Worm (Caenorhabditis elegans): ENCODE data around the gene col-19.
"Not testable (repeated sequence)": the region's sequence is repeated elsewhere in the genome, so short reads cannot be mapped to it uniquely, and the experiment has no call there.

Gene col-19

ce11 chrX:440420-440819 is 18.9 kb downstream of the col-19 start (continued):
- TF ChIP-seq ceh-82 (tag; optimal IDR thresholded peaks at IDR 0.05) (no peak), hlh-30 (tag; optimal IDR thresholded peaks at IDR 0.05; ENCODE audit: insufficient read depth) (peak; percentile 82), php-3 (GFP tag; IDR thresholded peaks at IDR 0.05) (peak; percentile 59; the same call in 1 of the 2 replicates), zfp-2 (tag; optimal IDR thresholded peaks at IDR 0.05) (no peak), F26F4.8 (GFP tag; conservative IDR thresholded peaks at IDR 0.05) (no peak), madf-9 (GFP tag; conservative IDR thresholded peaks at IDR 0.05) (no peak), nhr-10 (tag; optimal IDR thresholded peaks at IDR 0.05) (peak; percentile 76)

ce11 chrX:443433-443832 is 21.9 kb downstream of the col-19 start:
- TF ChIP-seq mdt-29 (GFP tag; IDR thresholded peaks at IDR 0.05) (peak; percentile 30; the same call in 1 of the 2 replicates), pha-4 (GFP tag; IDR thresholded peaks at IDR 0.05) (0 out of 2 replicates have a peak, but pooled peaks have one; percentile 21), lin-38 (GFP tag; IDR thresholded peaks at IDR 0.05) (0 out of 2 replicates have a peak, but pooled peaks have one; percentile 8), snpc-1.2 (GFP tag; IDR thresholded peaks at IDR 0.05) (0 out of 2 replicates have a peak, but pooled peaks have one; percentile 34)
- TF ChIP-seq pha-4 (tag; optimal IDR thresholded peaks at IDR 0.05) = not testable (repeated sequence)

ce11 chrX:449820-450219 is 28.3 kb downstream of the col-19 start, which contains the start of gene F52D1.2:
Gene F52D1.2 (minus strand): TSS chrX:450212.
- peak; percentile 13 for TF ChIP-seq hlh-11 (tag; optimal IDR thresholded peaks at IDR 0.05)
- TF ChIP-seq nhr-28 (tag; optimal IDR thresholded peaks at IDR 0.05) = peak; percentile 70
- TF ChIP-seq D1046.2 (GFP tag; IDR thresholded peaks at IDR 0.05) = no peak
- TF ChIP-seq F26F4.8 (GFP tag; conservative IDR thresholded peaks at IDR 0.05) = no peak
- peak; percentile 72 for TF ChIP-seq pqm-1 (tag; optimal IDR thresholded peaks at IDR 0.05)
- peak; percentile 14; the same call in 1 of the 2 replicates for TF ChIP-seq dmd-6 (GFP tag; IDR thresholded peaks at IDR 0.05)
- TF ChIP-seq daf-16 (GFP tag; optimal IDR thresholded peaks at IDR 0.05) = no peak
- peak; percentile 50 for TF ChIP-seq daf-16 (tag; optimal IDR thresholded peaks at IDR 0.05)
- no peak for TF ChIP-seq dmd-9 (GFP tag; IDR thresholded peaks at IDR 0.05)

ce11 chrX:457139-457802 is 35.8 kb downstream of the col-19 start, which contains the start of gene abu-12:
Gene abu-12 (minus strand): TSS chrX:457610.
- TF ChIP-seq set-16 (GFP tag; IDR thresholded peaks at IDR 0.05) (peak; percentile 65), lir-3 (tag; optimal IDR thresholded peaks at IDR 0.05) (no peak), egl-43 (GFP tag; IDR thresholded peaks at IDR 0.05) (0 out of 2 replicates have a peak, but pooled peaks have one; percentile 26), mxl-2 (GFP tag; conservative IDR thresholded peaks at IDR 0.05) (0 out of 2 replicates have a peak, but pooled peaks have one; percentile 5), F44E2.7 (GFP tag; IDR thresholded peaks at IDR 0.05) (0 out of 2 replicates have a peak, but pooled peaks have one; percentile 49), aha-1 (tag) (peak; percentile 91), mxl-3 (GFP tag; optimal IDR thresholded peaks at IDR 0.05) (peak; percentile 17), daf-12 (tag; optimal IDR thresholded peaks at IDR 0.05) (no peak)

- no peak for TF ChIP-seq vab-7 (GFP tag; IDR thresholded peaks at IDR 0.05)
- TF ChIP-seq mep-1 (tag; optimal IDR thresholded peaks at IDR 0.05) = no peak
- no peak for TF ChIP-seq attf-4 (tag; optimal IDR thresholded peaks at IDR 0.05)
- no peak for TF ChIP-seq T26A8.4 (GFP tag; IDR thresholded peaks at IDR 0.05)
- TF ChIP-seq aha-1 (tag) = no peak
These were observed 37.8 kb downstream of the col-19 start for ce11 chrX:459316-459715.

- TF ChIP-seq spr-1 (tag; optimal IDR thresholded peaks at IDR 0.05) (no peak), mxl-3 (GFP tag; optimal IDR thresholded peaks at IDR 0.05) (peak; percentile 50), nhr-28 (tag; optimal IDR thresholded peaks at IDR 0.05) (peak; percentile 21), mdl-1 (tag; optimal IDR thresholded peaks at IDR 0.05) (peak in 1 of 2 experiments; percentile 11), ZK546.5 (tag; optimal IDR thresholded peaks at IDR 0.05) (no peak)
These were observed 38.8 kb downstream of the col-19 start, which contains the start of gene aagr-4 for ce11 chrX:460351-460750. Gene aagr-4 (plus strand): TSS chrX:460651.

Data from whole organism, L4 larva.